Fruit fly (Drosophila melanogaster) whole organism, embryonic: ENCODE measurements around the gene CG34149.

Experiments used
- CG10267 ChIP-seq: fragments of 200-800 bp; sonication (Bioruptor generic); optimal IDR thresholded peaks from 2 replicates; lab custom pipeline; 2018; ENCODE audit warnings: missing biosample characterization, mild to moderate bottlenecking, missing genetic modification characterization, moderate library complexity
- CG11695 ChIP-seq: fragments of 200-800 bp; sonication (Bioruptor generic); IDR thresholded peaks from 3 replicates; pipeline ENCODE4 v1.3.6; 2022; ENCODE audit warnings: missing biosample characterization, missing genetic modification characterization
- CG12391 ChIP-seq: fragments of 200-800 bp; sonication (Bioruptor generic); optimal IDR thresholded peaks from 3 replicates; lab custom pipeline; 2018; ENCODE audit warnings: missing biosample characterization, mild to moderate bottlenecking, missing genetic modification characterization, moderate library complexity
- CG13424 ChIP-seq: fragments of 200-800 bp; sonication (Bioruptor generic); optimal IDR thresholded peaks from 2 replicates; lab custom pipeline; 2019; ENCODE audit warnings: missing biosample characterization, mild to moderate bottlenecking, missing genetic modification characterization, moderate library complexity
- CG14965 ChIP-seq: fragments of 200-800 bp; sonication (Bioruptor generic); optimal IDR thresholded peaks from 2 replicates; lab custom pipeline; 2016; ENCODE audit warnings: missing biosample characterization, missing genetic modification characterization, borderline replicate concordance
- CG1832 ChIP-seq: fragments of 200-800 bp; sonication (Bioruptor generic); optimal IDR thresholded peaks from 2 replicates; lab custom pipeline; 2017; ENCODE audit warnings: missing biosample characterization, mild to moderate bottlenecking, missing genetic modification characterization, inconsistent platforms
- CG2120 ChIP-seq: fragments of 200-800 bp; sonication (Bioruptor generic); optimal IDR thresholded peaks from 3 replicates; lab custom pipeline; 2016; ENCODE audit warnings: missing biosample characterization, missing genetic modification characterization
- CG2202 ChIP-seq: fragments of 200-800 bp; sonication (Bioruptor generic); optimal IDR thresholded peaks from 2 replicates; lab custom pipeline; 2018; ENCODE audit warnings: missing biosample characterization, mild to moderate bottlenecking, missing genetic modification characterization
- CG31224 ChIP-seq: fragments of 200-800 bp; sonication (Bioruptor generic); IDR thresholded peaks from 2 replicates; pipeline ENCODE4 v1.3.6; 2022; ENCODE audit warnings: missing biosample characterization, missing genetic modification characterization
- CG32532 ChIP-seq: fragments of 200-800 bp; sonication (Bioruptor generic); IDR thresholded peaks from 2 replicates; pipeline ENCODE4 v1.3.6; 2022; ENCODE audit warnings: missing biosample characterization, missing genetic modification characterization
- CG33213 ChIP-seq: fragments of 200-800 bp; sonication (Bioruptor generic); optimal IDR thresholded peaks from 3 replicates; lab custom pipeline; 2016; ENCODE audit warnings: missing biosample characterization, missing genetic modification characterization
- CG3995 ChIP-seq: fragments of 200-800 bp; sonication (Bioruptor generic); optimal IDR thresholded peaks from 3 replicates; lab custom pipeline; 2016; ENCODE audit warnings: missing biosample characterization, missing genetic modification characterization
- CG6813 ChIP-seq: fragments of 200-800 bp; sonication (Bioruptor generic); optimal IDR thresholded peaks from 2 replicates; lab custom pipeline; 2017; ENCODE audit warnings: missing biosample characterization, missing genetic modification characterization, mild to moderate bottlenecking, moderate library complexity, missing genetic modification reagents
- CG8765 ChIP-seq: fragments of 200-800 bp; sonication (Bioruptor generic); IDR thresholded peaks from 2 replicates; pipeline ENCODE4 v1.3.6; 2022; ENCODE audit warnings: missing biosample characterization, missing genetic modification characterization
- CoRest ChIP-seq: fragments of 200-800 bp; sonication (Bioruptor generic); optimal IDR thresholded peaks from 3 replicates; lab custom pipeline; 2018; ENCODE audit warnings: missing biosample characterization, mild to moderate bottlenecking, missing genetic modification characterization, moderate library complexity
- Dbx ChIP-seq: fragments of 200-800 bp; sonication (Bioruptor generic); IDR thresholded peaks from 3 replicates; pipeline ENCODE4 v1.3.6; 2022; ENCODE audit warnings: missing biosample characterization, missing genetic modification characterization
- Deaf1 ChIP-seq: fragments of 200-800 bp; optimal IDR thresholded peaks from 3 replicates; lab custom pipeline; 2019; ENCODE audit warnings: missing biosample characterization, mild to moderate bottlenecking, missing genetic modification characterization, moderate library complexity
- Dek ChIP-seq: fragments of 200-800 bp; sonication (Bioruptor generic); optimal IDR thresholded peaks from 3 replicates; lab custom pipeline; 2019; ENCODE audit warnings: missing biosample characterization, mild to moderate bottlenecking, missing genetic modification characterization, moderate library complexity
- Doc2 ChIP-seq: fragments of 200-800 bp; sonication (Bioruptor generic); IDR thresholded peaks from 2 replicates; pipeline ENCODE4 v1.3.6; 2022; ENCODE audit warnings: missing biosample characterization, missing genetic modification characterization
- Dref ChIP-seq: fragments of 200-800 bp; sonication (Bioruptor generic); IDR thresholded peaks from 2 replicates; pipeline ENCODE4 v1.3.6; 2022; ENCODE audit warnings: missing biosample characterization, missing genetic modification characterization
- E2f1 ChIP-seq: fragments of 200-800 bp; sonication (Bioruptor generic); IDR thresholded peaks from 2 replicates; pipeline ENCODE4 v1.3.6; 2022; ENCODE audit warnings: missing biosample characterization, missing genetic modification characterization
- Elba2 ChIP-seq: fragments of 200-800 bp; sonication (Bioruptor generic); optimal IDR thresholded peaks from 3 replicates; lab custom pipeline; 2016; ENCODE audit warnings: missing biosample characterization, missing genetic modification characterization
- Hsf ChIP-seq: fragments of 200-800 bp; sonication (Bioruptor generic); optimal IDR thresholded peaks from 3 replicates; lab custom pipeline; 2016; ENCODE audit warnings: missing biosample characterization, missing genetic modification characterization
- Lhr ChIP-seq: fragments of 200-800 bp; sonication (Bioruptor generic); optimal IDR thresholded peaks from 3 replicates; lab custom pipeline; 2017; ENCODE audit warnings: mild to moderate bottlenecking, missing biosample characterization, missing genetic modification reagents, missing genetic modification characterization
- NC2β ChIP-seq: fragments of 200-800 bp; sonication (Bioruptor generic); optimal IDR thresholded peaks from 2 replicates; lab custom pipeline; 2016; ENCODE audit warnings: missing biosample characterization, missing genetic modification characterization
- Scr ChIP-seq: fragments of 200-800 bp; sonication (Bioruptor generic); IDR thresholded peaks from 2 replicates; pipeline ENCODE4 v1.3.6; 2022; ENCODE audit warnings: missing biosample characterization, missing genetic modification characterization; ENCODE audit not compliant: partially characterized antibody
- Sox102F ChIP-seq: fragments of 200-800 bp; sonication (Bioruptor generic); optimal IDR thresholded peaks from 2 replicates; lab custom pipeline; 2018; ENCODE audit warnings: missing biosample characterization, mild to moderate bottlenecking, missing genetic modification characterization, moderate library complexity
- Vsx1 ChIP-seq: fragments of 200-800 bp; sonication (Bioruptor generic); optimal IDR thresholded peaks from 2 replicates; lab custom pipeline; 2017; ENCODE audit warnings: missing biosample characterization, mild to moderate bottlenecking, missing genetic modification characterization, missing genetic modification reagents
- Xbp1 ChIP-seq: fragments of 200-800 bp; sonication (Bioruptor generic); optimal IDR thresholded peaks from 3 replicates; lab custom pipeline; 2016; ENCODE audit warnings: missing biosample characterization, mild to moderate bottlenecking, missing genetic modification characterization
- YL-1 ChIP-seq: fragments of 200-800 bp; sonication (Bioruptor generic); optimal IDR thresholded peaks from 3 replicates; lab custom pipeline; 2017; ENCODE audit warnings: missing biosample characterization, mild to moderate bottlenecking, missing genetic modification characterization
- bbx ChIP-seq: fragments of 200-800 bp; sonication (Bioruptor generic); IDR thresholded peaks from 2 replicates; pipeline ENCODE4 v1.3.6; 2022; ENCODE audit warnings: missing biosample characterization, missing genetic modification characterization; ENCODE audit not compliant: partially characterized antibody
- bowl ChIP-seq: fragments of 200-800 bp; sonication (Bioruptor generic); IDR thresholded peaks from 2 replicates; pipeline ENCODE4 v1.3.6; 2022; ENCODE audit warnings: missing biosample characterization, missing genetic modification characterization
- br ChIP-seq: fragments of >200 bp; optimal IDR thresholded peaks from 2 replicates; lab custom pipeline; 2017
- corto ChIP-seq: fragments of 200-800 bp; sonication (Bioruptor generic); optimal IDR thresholded peaks from 2 replicates; lab custom pipeline; 2016; ENCODE audit warnings: missing biosample characterization, mild to moderate bottlenecking, missing genetic modification characterization, moderate library complexity
- dimm ChIP-seq: fragments of 200-800 bp; sonication (Bioruptor generic); IDR thresholded peaks from 2 replicates; pipeline ENCODE4 v1.3.6; 2022; ENCODE audit warnings: missing biosample characterization, missing genetic modification characterization
- emc ChIP-seq: fragments of 200-800 bp; sonication (Bioruptor generic); optimal IDR thresholded peaks from 2 replicates; lab custom pipeline; 2016; ENCODE audit warnings: missing biosample characterization, missing genetic modification characterization
- eve ChIP-seq, 2 experiments: fragments of >200 bp; optimal IDR thresholded peaks; 2 replicates each; lab custom pipeline; 2017; ENCODE audit warnings: missing biosample characterization in 2 of 2, missing genetic modification characterization in 2 of 2
- fu2 ChIP-seq: fragments of 200-800 bp; sonication (Bioruptor generic); optimal IDR thresholded peaks from 2 replicates; lab custom pipeline; 2016; ENCODE audit warnings: missing biosample characterization, missing genetic modification characterization
- gsb-n ChIP-seq: fragments of 200-800 bp; sonication (Bioruptor generic); optimal IDR thresholded peaks from 3 replicates; lab custom pipeline; 2018; ENCODE audit warnings: missing biosample characterization, mild to moderate bottlenecking, missing genetic modification characterization
- insv ChIP-seq, 2 experiments: fragments of 200-800 bp; sonication (Bioruptor generic); optimal IDR thresholded peaks; 3 replicates each; lab custom pipeline; 2016 to 2018; ENCODE audit warnings: missing biosample characterization in 2 of 2, missing genetic modification characterization in 2 of 2
- kah ChIP-seq: fragments of 200-800 bp; sonication (Bioruptor generic); optimal IDR thresholded peaks from 2 replicates; lab custom pipeline; 2018; ENCODE audit warnings: missing biosample characterization, mild to moderate bottlenecking, missing genetic modification characterization
- lab ChIP-seq: fragments of 200-800 bp; sonication (Bioruptor generic); optimal IDR thresholded peaks from 3 replicates; lab custom pipeline; 2017; ENCODE audit warnings: missing biosample characterization, missing genetic modification characterization, mild to moderate bottlenecking, moderate library complexity, missing genetic modification reagents
- mld ChIP-seq: fragments of 200-800 bp; sonication (Bioruptor generic); IDR thresholded peaks from 3 replicates; pipeline ENCODE4 v1.3.6; 2022; ENCODE audit warnings: missing biosample characterization, missing genetic modification characterization; ENCODE audit not compliant: partially characterized antibody
- salm ChIP-seq: fragments of 200-800 bp; sonication (Bioruptor generic); optimal IDR thresholded peaks from 2 replicates; lab custom pipeline; 2018; ENCODE audit warnings: missing biosample characterization, mild to moderate bottlenecking, missing genetic modification characterization
- sens ChIP-seq: fragments of 200-800 bp; sonication (Bioruptor generic); peaks from one replicate; lab custom pipeline; 2016; ENCODE audit warnings: missing biosample characterization, missing genetic modification characterization
- sob ChIP-seq: fragments of 200-800 bp; sonication (Bioruptor generic); IDR thresholded peaks from 2 replicates; pipeline ENCODE4 v1.3.6; 2022; ENCODE audit warnings: missing biosample characterization, missing genetic modification characterization
- tap ChIP-seq: fragments of 200-800 bp; optimal IDR thresholded peaks from 3 replicates; lab custom pipeline; 2019; ENCODE audit warnings: missing biosample characterization, mild to moderate bottlenecking, missing genetic modification characterization, moderate library complexity

Gene CG34149

dm6 chr3R:22356464-22357410 lies 23.2 kb upstream of the CG34149 start, which contains the start of gene Sar1 (continued):
- no peak for TF ChIP-seq dimm (GFP tag; lab: Robert Waterston, UW)
- peak; percentile 65 for TF ChIP-seq CoRest (tag; lab: Kevin White, UChicago)
- TF ChIP-seq CG1832 (GFP tag; lab: Kevin White, UChicago), result peak; percentile 69
- no peak for TF ChIP-seq CG3995 (GFP tag; lab: Kevin White, UChicago)
- TF ChIP-seq CG10267 (tag; lab: Kevin White, UChicago), result peak; percentile 73
- peak; percentile 41 for TF ChIP-seq Dek (tag; lab: Kevin White, UChicago)
- TF ChIP-seq CG32532 (GFP tag; lab: Robert Waterston, UW), result 0 out of 2 replicates have a peak, but pooled peaks have one; percentile 9
- peak; percentile 80 for TF ChIP-seq YL-1 (GFP tag; lab: Kevin White, UChicago)
- TF ChIP-seq bowl (GFP tag; lab: Robert Waterston, UW), result no peak
- TF ChIP-seq CG13424 (tag; lab: Kevin White, UChicago), result peak; percentile 25
- peak; percentile 46 for TF ChIP-seq Xbp1
- TF ChIP-seq eve (GFP tag; optimal IDR thresholded peaks at IDR 0.05; lab: Kevin White, UChicago), result no peak
- TF ChIP-seq CG6813 (GFP tag; lab: Kevin White, UChicago), result no peak
- TF ChIP-seq tap (tag; lab: Kevin White, UChicago), result no peak
- TF ChIP-seq emc (GFP tag; lab: Kevin White, UChicago), result peak; percentile 15
- peak; percentile 98 for TF ChIP-seq Dref (GFP tag; lab: Robert Waterston, UW)
- no peak for TF ChIP-seq br (lab: Kevin White, UChicago)
- TF ChIP-seq Lhr (GFP tag; lab: Kevin White, UChicago), result peak; percentile 99
- 0 out of 3 replicates have a peak, but pooled peaks have one; percentile 7 for TF ChIP-seq CG11695 (GFP tag; lab: Robert Waterston, UW)
- TF ChIP-seq CG14965 (GFP tag; lab: Kevin White, UChicago), result peak; percentile 12
- TF ChIP-seq kah (GFP tag; lab: Kevin White, UChicago), result no peak
- TF ChIP-seq corto (GFP tag; lab: Kevin White, UChicago), result no peak
- TF ChIP-seq CG33213 (GFP tag; lab: Kevin White, UChicago), result peak; percentile 91
- TF ChIP-seq insv (GFP tag; optimal IDR thresholded peaks at IDR 0.05; lab: Kevin White, UChicago), result peak in 1 of 2 experiments; percentile 85
- peak; percentile 70 for TF ChIP-seq gsb-n (tag; lab: Kevin White, UChicago)
- peak; percentile 24 for TF ChIP-seq Vsx1 (GFP tag; lab: Kevin White, UChicago)
- peak; percentile 57; the same call in 1 of the 2 replicates for TF ChIP-seq sob
- TF ChIP-seq CG31224 (GFP tag; lab: Robert Waterston, UW), result no peak
- TF ChIP-seq mld (GFP tag; lab: Robert Waterston, UW), result peak; percentile 72; the same call in 2 of the 3 replicates
- TF ChIP-seq bbx, result peak; percentile 96
- TF ChIP-seq Sox102F (GFP tag; lab: Kevin White, UChicago), result no peak
- peak; percentile 51 for TF ChIP-seq CG12391 (tag; lab: Kevin White, UChicago)
- no peak for TF ChIP-seq Doc2 (GFP tag; lab: Robert Waterston, UW)
- peak; percentile 51 for TF ChIP-seq fu2 (GFP tag; lab: Kevin White, UChicago)
- TF ChIP-seq NC2β (GFP tag; lab: Kevin White, UChicago), result peak; percentile 50
- TF ChIP-seq Scr (GFP tag; lab: Robert Waterston, UW), result peak; percentile 90
- peak; percentile 33; the same call in 1 of the 2 replicates for TF ChIP-seq CG8765 (GFP tag; lab: Robert Waterston, UW)
- peak; percentile 76 for TF ChIP-seq Elba2
- TF ChIP-seq Dbx (GFP tag; lab: Robert Waterston, UW), result peak; percentile 74; the same call in 2 of the 3 replicates
- no peak for TF ChIP-seq Deaf1
- peak; percentile 11 for TF ChIP-seq lab
- no peak for TF ChIP-seq E2f1
- peak; percentile 12 for TF ChIP-seq CG2202 (tag; lab: Kevin White, UChicago)
- TF ChIP-seq salm (tag; lab: Kevin White, UChicago), result no peak
- peak; percentile 29 for TF ChIP-seq Hsf (GFP tag; lab: Kevin White, UChicago)
- TF ChIP-seq sens (GFP tag; lab: Kevin White, UChicago), result peak; percentile 82
- TF ChIP-seq CG2120 (GFP tag; lab: Kevin White, UChicago), result peak; percentile 50
